Worm (Caenorhabditis elegans): ENCODE data around the gene H23L24.4.

- TF ChIP-seq klf-2 (GFP tag; conservative IDR thresholded peaks at IDR 0.05) (no peak), ztf-23 (GFP tag; IDR thresholded peaks at IDR 0.05) (no peak), cog-1 (tag; optimal IDR thresholded peaks at IDR 0.05) (no peak)
Observed at ce11 chrIV:8729636-8730035, 24.2 kb upstream of the H23L24.4 start.
